Fruit fly (Drosophila melanogaster) whole organism, wandering third instar larva: ENCODE results near the gene CG11109.

Experiments
- Hr78 ChIP-seq: fragments of >200 bp; optimal IDR thresholded peaks from 2 replicates; lab custom pipeline; 2017; ENCODE audit warnings: missing biosample characterization, missing genetic modification characterization
- Myc ChIP-seq: fragments of >200 bp; optimal IDR thresholded peaks from 2 replicates; lab custom pipeline; 2017
- lola ChIP-seq: fragments of >200 bp; optimal IDR thresholded peaks from 2 replicates; lab custom pipeline; 2017; ENCODE audit warnings: missing biosample characterization, missing genetic modification characterization
- sage ChIP-seq: fragments of 200-800 bp; sonication (Bioruptor generic); optimal IDR thresholded peaks from 2 replicates; lab custom pipeline; 2016; ENCODE audit warnings: missing biosample characterization, mild to moderate bottlenecking, missing genetic modification characterization

DNA sequence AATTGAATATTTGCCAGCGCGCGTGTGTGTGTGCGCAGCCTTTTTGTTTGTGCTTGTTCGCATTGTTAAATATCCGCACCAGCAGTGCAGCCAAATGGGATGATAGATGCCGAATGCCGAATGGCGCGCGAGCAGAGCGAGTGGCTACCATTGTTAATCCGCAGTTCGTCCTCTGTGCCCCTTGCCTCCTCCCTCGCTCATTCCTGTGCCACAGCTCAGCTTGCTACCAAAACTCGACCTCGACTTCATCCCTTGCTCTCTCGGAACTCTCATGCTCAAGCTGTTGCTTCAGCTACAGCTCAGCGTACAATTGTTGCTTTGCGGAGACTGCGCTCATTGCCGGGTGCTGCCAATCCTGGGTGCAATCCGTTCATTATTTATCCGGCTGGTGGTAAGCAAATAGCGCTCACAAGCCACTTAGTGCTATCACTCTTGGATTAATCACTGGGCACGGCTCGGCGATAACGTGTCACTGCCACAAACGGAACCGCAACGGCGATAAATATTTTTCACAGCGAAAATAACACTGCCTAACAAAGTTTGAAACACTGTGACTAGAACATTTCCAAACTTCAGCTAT lies 37.4 kb downstream of the CG11109 start:
- TF ChIP-seq lola (no peak), sage (GFP tag; lab: Kevin White, UChicago) (no peak), Hr78 (GFP tag; lab: Kevin White, UChicago) (no peak), Myc (lab: Kevin White, UChicago) (no peak)
